Worm (Caenorhabditis elegans): ENCODE results near the gene nspa-10.
"Not testable (repeated sequence)": the region's sequence is repeated elsewhere in the genome, so short reads cannot be mapped to it uniquely, and the experiment has no call there.

nspa-10 gene

DNA sequence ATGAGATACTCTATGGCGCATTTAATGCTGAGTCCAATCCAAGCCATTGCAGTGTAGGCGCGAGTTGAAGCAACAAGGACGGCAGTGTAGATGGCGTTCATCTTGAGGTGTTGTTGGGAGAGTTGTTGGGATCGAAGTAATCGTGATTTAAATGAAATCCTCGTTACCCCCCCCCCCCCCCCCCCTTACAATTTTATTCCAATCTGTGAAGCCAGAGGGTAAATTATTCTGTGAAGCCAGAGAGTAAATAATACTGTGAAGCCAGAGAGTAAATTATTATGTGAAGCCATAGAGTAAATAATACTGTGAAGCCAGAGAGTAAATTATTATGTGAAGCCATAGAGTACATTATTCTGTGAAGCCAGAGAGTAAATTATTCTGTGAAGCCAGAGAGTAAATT lies at the start of gene nspa-10:
Gene nspa-10 (minus strand): TSS at position 101 of the 400 bp plus-strand sequence.
- TF ChIP-seq zag-1 (tag; optimal IDR thresholded peaks at IDR 0.05); ama-1 (optimal IDR thresholded peaks at IDR 0.05); nhr-77 (tag; optimal IDR thresholded peaks at IDR 0.05): not testable (repeated sequence)

DNA sequence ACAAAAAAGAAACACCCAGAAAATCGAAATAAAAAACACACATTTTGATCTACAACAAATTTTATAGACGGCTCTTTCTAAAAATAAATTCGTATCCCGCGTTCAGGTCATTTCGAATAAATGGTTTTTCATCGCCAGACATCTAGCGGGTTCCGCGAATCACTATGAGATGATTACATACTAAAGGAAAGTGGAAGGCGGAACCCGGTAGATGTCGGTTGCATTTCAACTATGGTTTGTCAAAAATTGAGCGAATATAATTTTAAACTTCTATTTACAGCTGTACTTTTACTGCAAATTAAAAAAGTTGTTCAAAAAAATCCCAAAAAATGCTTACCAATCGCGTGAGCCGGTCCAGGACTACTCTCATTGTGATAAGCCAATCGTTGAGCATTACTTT lies 47.6 kb upstream of the nspa-10 start:
- TF ChIP-seq unc-62 (GFP tag; optimal IDR thresholded peaks at IDR 0.05) (no peak), ama-1 (optimal IDR thresholded peaks at IDR 0.05) (no peak), nhr-76 (tag; optimal IDR thresholded peaks at IDR 0.05) (no peak), nhr-12 (tag; optimal IDR thresholded peaks at IDR 0.05) (no peak), pqm-1 (tag; optimal IDR thresholded peaks at IDR 0.05) (no peak), egl-5 (tag; optimal IDR thresholded peaks at IDR 0.05) (no peak), nhr-25 (tag; optimal IDR thresholded peaks at IDR 0.05) (no peak), mdl-1 (tag; optimal IDR thresholded peaks at IDR 0.05) (no peak), jun-1 (tag; optimal IDR thresholded peaks at IDR 0.05) (no peak), ceh-28 (tag; optimal IDR thresholded peaks at IDR 0.05) (no peak)

DNA sequence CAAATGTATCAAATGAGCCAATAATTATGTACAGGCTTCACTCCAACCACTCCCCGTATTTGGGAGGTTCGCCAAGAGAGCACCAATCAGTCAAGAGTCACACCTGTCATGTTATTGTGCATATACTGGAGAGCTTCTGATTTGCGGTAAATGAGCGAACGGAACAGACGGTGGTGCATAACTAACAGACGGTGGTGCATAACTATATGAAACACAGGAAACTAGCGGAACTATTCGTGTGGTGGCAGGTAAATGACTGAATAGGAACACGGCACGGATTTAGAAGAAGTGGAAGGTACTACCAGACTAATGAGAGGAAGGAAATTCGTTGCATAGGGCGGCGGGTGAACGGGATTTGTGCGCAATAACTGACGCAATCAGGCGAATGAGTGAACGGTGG lies 42.8 kb upstream of the nspa-10 start:
- TF ChIP-seq lin-39 (tag; optimal IDR thresholded peaks at IDR 0.05) (no peak), mml-1 (tag; optimal IDR thresholded peaks at IDR 0.05) (no peak), ceh-28 (tag; optimal IDR thresholded peaks at IDR 0.05) (no peak), elt-1 (tag; optimal IDR thresholded peaks at IDR 0.05) (no peak), elt-2 (tag; optimal IDR thresholded peaks at IDR 0.05) (no peak), nhr-23 (tag; optimal IDR thresholded peaks at IDR 0.05) (no peak), lin-15B (tag; optimal IDR thresholded peaks at IDR 0.05) (no peak), nhr-237 (tag; optimal IDR thresholded peaks at IDR 0.05) (no peak), ceh-9 (tag; optimal IDR thresholded peaks at IDR 0.05) (no peak), unc-39 (tag; optimal IDR thresholded peaks at IDR 0.05) (no peak), hmg-11 (tag; optimal IDR thresholded peaks at IDR 0.05) (no peak), pha-4 (tag; optimal IDR thresholded peaks at IDR 0.05) (no peak), zag-1 (tag; optimal IDR thresholded peaks at IDR 0.05) (no peak), snpc-4 (tag; optimal IDR thresholded peaks at IDR 0.05) (no peak), nhr-76 (tag; optimal IDR thresholded peaks at IDR 0.05) (no peak), egl-5 (tag; optimal IDR thresholded peaks at IDR 0.05) (no peak), ceh-82 (tag; optimal IDR thresholded peaks at IDR 0.05) (no peak), skn-1 (tag; optimal IDR thresholded peaks at IDR 0.05) (no peak), unc-62 (GFP tag; optimal IDR thresholded peaks at IDR 0.05) (no peak)

DNA sequence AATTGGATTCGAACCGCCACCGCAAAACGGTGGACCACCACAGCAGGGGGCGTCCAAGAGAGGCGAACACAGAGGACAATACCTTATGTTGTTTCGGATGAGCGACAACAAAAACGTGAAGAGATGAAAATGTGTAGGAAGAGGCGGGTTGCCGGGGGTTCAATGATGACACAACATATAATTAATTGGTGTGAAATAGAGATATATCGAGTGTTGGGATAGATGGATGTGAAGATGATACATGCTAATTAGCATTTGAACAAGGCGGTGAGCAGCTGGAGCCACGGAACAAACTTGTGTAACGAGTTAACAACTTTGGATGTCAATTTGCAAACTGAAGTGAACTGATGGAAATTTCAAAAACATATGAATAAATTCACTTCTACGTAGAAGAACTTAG lies 42.1 kb upstream of the nspa-10 start:
- TF ChIP-seq egl-5 (tag; optimal IDR thresholded peaks at IDR 0.05) = no peak
- no peak for TF ChIP-seq zag-1 (tag; optimal IDR thresholded peaks at IDR 0.05)
- TF ChIP-seq unc-39 (tag; optimal IDR thresholded peaks at IDR 0.05) = no peak
- TF ChIP-seq ama-1 (optimal IDR thresholded peaks at IDR 0.05) = no peak
- no peak for TF ChIP-seq nhr-67 (tag; optimal IDR thresholded peaks at IDR 0.05)
- no peak for TF ChIP-seq nhr-12 (tag; optimal IDR thresholded peaks at IDR 0.05)
- no peak for TF ChIP-seq fkh-2 (tag; optimal IDR thresholded peaks at IDR 0.05)
- TF ChIP-seq daf-12 (tag; optimal IDR thresholded peaks at IDR 0.05) = no peak
- TF ChIP-seq nhr-77 (tag; optimal IDR thresholded peaks at IDR 0.05) = no peak

DNA sequence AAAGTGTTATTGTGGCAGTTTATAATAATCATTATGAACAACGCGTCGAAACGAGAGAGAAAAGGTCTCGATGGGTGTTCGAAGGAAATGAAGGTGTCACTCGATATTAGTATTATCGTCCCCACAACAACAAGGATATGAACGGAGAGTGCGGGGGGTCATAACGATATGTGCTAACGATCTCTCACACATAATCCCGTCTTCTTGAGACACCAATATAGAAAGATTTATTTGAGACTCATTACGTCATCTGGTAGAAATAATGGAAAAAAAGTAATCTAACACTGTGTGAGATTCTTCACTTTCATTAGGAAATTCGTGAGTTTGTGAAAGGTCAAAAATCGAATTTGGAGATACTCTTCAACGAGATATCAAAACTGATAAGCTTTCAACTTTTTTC lies 41.4 kb upstream of the nspa-10 start:
- TF ChIP-seq ztf-11 (tag; optimal IDR thresholded peaks at IDR 0.05) (no peak), fkh-10 (GFP tag; optimal IDR thresholded peaks at IDR 0.05) (no peak), nfya-1 (tag; optimal IDR thresholded peaks at IDR 0.05; ENCODE audit: insufficient read depth) (no peak), snpc-4 (tag; optimal IDR thresholded peaks at IDR 0.05) (no peak), elt-2 (tag; optimal IDR thresholded peaks at IDR 0.05) (no peak), skn-1 (tag; optimal IDR thresholded peaks at IDR 0.05) (no peak), nhr-23 (tag; optimal IDR thresholded peaks at IDR 0.05) (no peak), egl-5 (tag; optimal IDR thresholded peaks at IDR 0.05) (no peak), hmg-11 (tag; optimal IDR thresholded peaks at IDR 0.05) (no peak), elt-1 (tag; optimal IDR thresholded peaks at IDR 0.05) (no peak), ZK546.5 (tag; optimal IDR thresholded peaks at IDR 0.05) (no peak), egl-27 (tag; optimal IDR thresholded peaks at IDR 0.05) (no peak), R02D3.7 (tag; optimal IDR thresholded peaks at IDR 0.05) (no peak), ceh-82 (tag; optimal IDR thresholded peaks at IDR 0.05) (no peak), elt-3 (tag; optimal IDR thresholded peaks at IDR 0.05) (no peak)
